Worm (Caenorhabditis elegans): ENCODE results near the gene F38B2.2.
A peak's percentile ranks its signal among the peaks of the same experiment; 100 is the strongest.

ce11 chrX:11290528-11290927 is 11.4 kb upstream of the F38B2.2 start:
- TF ChIP-seq med-1 (GFP tag; optimal IDR thresholded peaks at IDR 0.05; ENCODE audit: insufficient read depth) (no peak), T22C8.4 (GFP tag; IDR thresholded peaks at IDR 0.05) (peak; percentile 64), flt-1 (GFP tag; IDR thresholded peaks at IDR 0.05) (0 out of 2 replicates have a peak, but pooled peaks have one; percentile 28), ref-1 (GFP tag; conservative IDR thresholded peaks at IDR 0.05) (no peak), ztf-23 (GFP tag; IDR thresholded peaks at IDR 0.05) (no peak)

Data from whole organism, midembryonic.